Worm (Caenorhabditis elegans): ENCODE data around the gene srd-36.

Gene srd-36

ce11 chrX:13325039-13325438 lies 30.5 kb upstream of the srd-36 start:
- peak; percentile 53 for TF ChIP-seq nhr-48 (tag; optimal IDR thresholded peaks at IDR 0.05)
- TF ChIP-seq cey-2 (tag; optimal IDR thresholded peaks at IDR 0.05; ENCODE audit: borderline replicate concordance, insufficient read depth) = no peak
- peak in 1 of 2 experiments; percentile 72 for TF ChIP-seq mdl-1 (tag; optimal IDR thresholded peaks at IDR 0.05)
- TF ChIP-seq hlh-30 (tag; optimal IDR thresholded peaks at IDR 0.05; ENCODE audit: insufficient read depth) = peak; percentile 67
- no peak for TF ChIP-seq F49E8.2 (tag; optimal IDR thresholded peaks at IDR 0.05; ENCODE audit: borderline replicate concordance)
- TF ChIP-seq ceh-20 (GFP tag; IDR thresholded peaks at IDR 0.05) = peak; percentile 58
- no peak for TF ChIP-seq madf-5 (GFP tag; IDR thresholded peaks at IDR 0.05)
- TF ChIP-seq F44E2.7 (GFP tag; IDR thresholded peaks at IDR 0.05) = no peak
- TF ChIP-seq ceh-44 (GFP tag; IDR thresholded peaks at IDR 0.05) = no peak
- TF ChIP-seq unc-62 (GFP tag; optimal IDR thresholded peaks at IDR 0.05 in 1 of 2) = peak in 1 of 2 experiments; percentile 98
- TF ChIP-seq unc-62 (tag; optimal IDR thresholded peaks at IDR 0.05) = no peak
- TF ChIP-seq hlh-11 (tag; optimal IDR thresholded peaks at IDR 0.05) = peak; percentile 33
- TF ChIP-seq nhr-28 (tag; optimal IDR thresholded peaks at IDR 0.05) = peak; percentile 76
- peak; percentile 72 for TF ChIP-seq nhr-25 (tag; optimal IDR thresholded peaks at IDR 0.05; ENCODE audit: borderline replicate concordance, insufficient read depth)
- TF ChIP-seq Y48G9A.11 (GFP tag; IDR thresholded peaks at IDR 0.05) = no peak
- TF ChIP-seq ces-1 (GFP tag; optimal IDR thresholded peaks at IDR 0.05) = no peak
- TF ChIP-seq lin-29 (GFP tag; IDR thresholded peaks at IDR 0.05) = no peak

- TF ChIP-seq lin-38 (GFP tag; IDR thresholded peaks at IDR 0.05) (no peak), madf-5 (GFP tag; IDR thresholded peaks at IDR 0.05) (no peak), mxl-2 (GFP tag; conservative IDR thresholded peaks at IDR 0.05) (no peak), ceh-20 (GFP tag; IDR thresholded peaks at IDR 0.05) (peak; percentile 8; the same call in 1 of the 2 replicates), aha-1 (tag) (peak; percentile 96), attf-4 (tag; optimal IDR thresholded peaks at IDR 0.05) (no peak), F44E2.7 (GFP tag; IDR thresholded peaks at IDR 0.05) (no peak), dmd-9 (GFP tag; IDR thresholded peaks at IDR 0.05) (no peak), unc-130 (GFP tag; optimal IDR thresholded peaks at IDR 0.05) (no peak), F37D6.2 (tag; optimal IDR thresholded peaks at IDR 0.05) (no peak)
Observed at ce11 chrX:13324326-13324725, 29.8 kb upstream of the srd-36 start.

- no peak for TF ChIP-seq ZK546.5 (tag; optimal IDR thresholded peaks at IDR 0.05)
- TF ChIP-seq D1046.2 (GFP tag; IDR thresholded peaks at IDR 0.05) = no peak
- peak; percentile 56; the same call in 1 of the 2 replicates for TF ChIP-seq php-3 (GFP tag; IDR thresholded peaks at IDR 0.05)
- no peak for TF ChIP-seq lin-38 (GFP tag; IDR thresholded peaks at IDR 0.05)
- no peak for TF ChIP-seq lin-29 (GFP tag; IDR thresholded peaks at IDR 0.05)
- TF ChIP-seq dmd-8 (GFP tag; IDR thresholded peaks at IDR 0.05) = no peak
Observed at ce11 chrX:13323697-13324096, 29.1 kb upstream of the srd-36 start.

ce11 chrX:13322886-13323285 lies 28.3 kb upstream of the srd-36 start, which contains the start of gene F46G10.2:
F46G10.2 (plus strand) TSS chrX:13322963.
- TF ChIP-seq hlh-30 (tag; optimal IDR thresholded peaks at IDR 0.05; ENCODE audit: insufficient read depth) = peak; percentile 32
- TF ChIP-seq hlh-11 (tag; optimal IDR thresholded peaks at IDR 0.05) = peak; percentile 60
- no peak for TF ChIP-seq mxl-3 (GFP tag; optimal IDR thresholded peaks at IDR 0.05)
- TF ChIP-seq daf-12 (tag; optimal IDR thresholded peaks at IDR 0.05) = no peak
- no peak for TF ChIP-seq lin-1 (GFP tag; IDR thresholded peaks at IDR 0.05)
- no peak for TF ChIP-seq mep-1 (tag; optimal IDR thresholded peaks at IDR 0.05)
- peak; percentile 26 for TF ChIP-seq nhr-28 (tag; optimal IDR thresholded peaks at IDR 0.05)
- 0 out of 2 replicates have a peak, but pooled peaks have one; percentile 15 for TF ChIP-seq dmd-6 (GFP tag; IDR thresholded peaks at IDR 0.05)
- TF ChIP-seq ceh-62 (tag; optimal IDR thresholded peaks at IDR 0.05) = no peak
- no peak for TF ChIP-seq nhr-76 (tag; optimal IDR thresholded peaks at IDR 0.05)
- TF ChIP-seq spr-1 (tag; optimal IDR thresholded peaks at IDR 0.05) = no peak

Measured in whole organism, L4 larva.